Fruit fly (Drosophila melanogaster): ENCODE results near the gene Cyp313a2.

The Cyp313a2 gene

dm6 chr3R:12236804-12237203 lies at the start of gene Cyp313a2:
Gene Cyp313a2 (minus strand): TSS chr3R:12236904.
- TF ChIP-seq fru (GFP tag; optimal IDR thresholded peaks at IDR 0.05) (no peak), Jra (GFP tag; optimal IDR thresholded peaks at IDR 0.05) (no peak), usp (GFP tag; optimal IDR thresholded peaks at IDR 0.05) (no peak), Abd-B (GFP tag; optimal IDR thresholded peaks at IDR 0.05) (no peak), woc (GFP tag; optimal IDR thresholded peaks at IDR 0.05) (no peak)

DNA sequence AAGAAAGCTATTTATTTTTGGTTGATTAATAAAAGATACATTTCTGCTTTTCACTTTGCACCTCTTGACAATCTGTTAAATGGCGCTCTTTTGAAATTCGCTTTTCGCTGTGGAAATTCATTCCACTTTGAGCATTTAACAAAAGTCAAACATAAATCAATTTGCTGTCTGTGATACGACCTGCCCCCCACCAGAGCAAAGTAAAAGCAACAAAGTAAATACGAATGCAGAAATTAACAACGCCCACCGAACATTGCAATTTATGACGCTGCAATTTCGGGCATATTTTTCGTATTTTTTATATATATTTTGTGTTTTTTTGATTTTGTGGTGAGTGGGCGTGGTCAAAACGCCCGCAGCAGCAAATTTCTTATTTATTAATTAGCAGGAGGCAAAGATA lies 48.9 kb upstream of the Cyp313a2 start:
- no peak for TF ChIP-seq CrebA (GFP tag; optimal IDR thresholded peaks at IDR 0.05; ENCODE audit: borderline replicate concordance)
- TF ChIP-seq Hnf4 (GFP tag; optimal IDR thresholded peaks at IDR 0.05): no peak
- TF ChIP-seq br (GFP tag; optimal IDR thresholded peaks at IDR 0.05): no peak
- TF ChIP-seq Hr78 (GFP tag; optimal IDR thresholded peaks at IDR 0.05): no peak

DNA sequence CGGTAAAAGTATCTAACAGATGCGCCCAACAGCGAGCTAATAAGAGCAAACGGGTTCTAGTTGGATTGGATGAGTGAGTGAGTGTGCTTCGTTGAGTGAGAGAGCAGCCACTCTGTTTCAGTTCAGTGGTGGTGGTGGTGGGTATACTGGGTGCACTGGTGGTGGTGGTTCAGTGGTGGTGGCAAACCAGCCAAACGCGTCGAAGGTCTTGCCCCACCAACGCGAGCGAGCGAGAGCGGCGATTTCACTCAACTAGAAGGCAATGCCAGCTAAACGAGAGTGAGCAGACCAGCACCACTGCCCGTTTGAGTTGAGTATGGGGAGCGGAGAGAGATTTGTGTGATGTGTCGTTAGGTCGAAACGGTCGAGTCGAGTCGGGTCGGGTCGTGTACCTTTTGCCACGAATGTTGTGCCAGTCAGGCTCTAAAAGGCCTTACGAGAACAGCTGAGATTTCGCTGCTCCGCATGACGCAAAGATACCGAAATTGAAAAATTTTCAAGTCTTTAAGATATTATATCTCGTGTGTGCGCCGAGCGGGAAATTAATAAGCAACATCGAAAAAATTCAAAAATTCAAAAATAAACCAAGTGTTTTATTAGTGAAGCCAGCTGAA lies 44.1 kb upstream of the Cyp313a2 start:
- no peak for TF ChIP-seq tai (GFP tag; optimal IDR thresholded peaks at IDR 0.05)
- no peak for TF ChIP-seq usp (GFP tag; optimal IDR thresholded peaks at IDR 0.05)
- TF ChIP-seq Rel (GFP tag; optimal IDR thresholded peaks at IDR 0.05): no peak
- TF ChIP-seq Rel (tag; optimal IDR thresholded peaks at IDR 0.05): peak; percentile 50
- TF ChIP-seq brk (GFP tag; optimal IDR thresholded peaks at IDR 0.05): no peak
- TF ChIP-seq Vsx2 (GFP tag; optimal IDR thresholded peaks at IDR 0.05; ENCODE audit: partially characterized antibody): peak; percentile 36
- TF ChIP-seq Hr83 (GFP tag; optimal IDR thresholded peaks at IDR 0.05; ENCODE audit: poor library complexity, severe bottlenecking): peak; percentile 79
- peak; percentile 17 for TF ChIP-seq br (GFP tag; optimal IDR thresholded peaks at IDR 0.05)
- no peak for TF ChIP-seq OdsH (GFP tag; optimal IDR thresholded peaks at IDR 0.05)
- no peak for TF ChIP-seq dsf (GFP tag; optimal IDR thresholded peaks at IDR 0.05; ENCODE audit: borderline replicate concordance)
- peak in 1 of 2 experiments; percentile 13 for TF ChIP-seq dl (GFP tag; optimal IDR thresholded peaks at IDR 0.05; ENCODE audit: insufficient read depth in 1 of 2, partially characterized antibody in 2 of 2)
- peak in 1 of 2 experiments; percentile 7 for TF ChIP-seq foxo (GFP tag; optimal IDR thresholded peaks at IDR 0.05)
- peak; percentile 45 for TF ChIP-seq CrebA (GFP tag; optimal IDR thresholded peaks at IDR 0.05; ENCODE audit: borderline replicate concordance)
- TF ChIP-seq woc (GFP tag; optimal IDR thresholded peaks at IDR 0.05): no peak
- no peak for TF ChIP-seq ey (GFP tag; optimal IDR thresholded peaks at IDR 0.05)
- TF ChIP-seq h (GFP tag; optimal IDR thresholded peaks at IDR 0.05): peak; percentile 4
- TF ChIP-seq Dif (GFP tag; optimal IDR thresholded peaks at IDR 0.05; ENCODE audit: partially characterized antibody): peak; percentile 87
- TF ChIP-seq psq (GFP tag; optimal IDR thresholded peaks at IDR 0.05): no peak
- no peak for TF ChIP-seq jim (GFP tag; optimal IDR thresholded peaks at IDR 0.05)

dm6 chr3R:12279019-12279418 lies 42.3 kb upstream of the Cyp313a2 start:
- TF ChIP-seq Mio (GFP tag; optimal IDR thresholded peaks at IDR 0.05): no peak
- peak; percentile 33 to 40 for TF ChIP-seq dl (GFP tag; optimal IDR thresholded peaks at IDR 0.05; ENCODE audit: insufficient read depth in 1 of 2, partially characterized antibody in 2 of 2)
- peak; percentile 18 for TF ChIP-seq Dif (GFP tag; optimal IDR thresholded peaks at IDR 0.05; ENCODE audit: partially characterized antibody)
- TF ChIP-seq Rel (GFP tag; optimal IDR thresholded peaks at IDR 0.05): no peak
- TF ChIP-seq Rel (tag; optimal IDR thresholded peaks at IDR 0.05): peak; percentile 38
- peak; percentile 18 for TF ChIP-seq Hnf4 (GFP tag; optimal IDR thresholded peaks at IDR 0.05)
- TF ChIP-seq br (GFP tag; optimal IDR thresholded peaks at IDR 0.05): no peak

DNA sequence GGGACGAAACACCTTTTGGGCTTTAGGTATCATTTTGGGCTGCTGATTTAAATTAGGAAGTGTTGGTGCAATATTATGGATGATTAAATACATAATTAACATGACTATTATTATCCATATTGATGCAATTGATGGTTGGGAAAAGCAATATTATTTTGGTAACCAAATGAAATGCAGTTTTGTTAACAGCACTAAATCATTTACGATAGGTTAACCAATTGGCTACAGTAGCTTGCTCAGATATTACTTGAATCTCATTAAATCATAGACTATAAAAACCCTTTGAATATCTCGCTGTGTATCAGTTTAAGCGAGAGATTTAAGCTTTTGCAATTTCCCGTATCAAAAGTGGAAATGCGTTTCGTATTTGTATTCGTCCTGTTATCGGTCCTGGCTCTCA lies 36.1 kb upstream of the Cyp313a2 start, which contains the start of gene Sfp87B:
Gene Sfp87B, plus strand, starts transcription at position 301 of the 400 bp plus-strand sequence.
- TF ChIP-seq tai (GFP tag; optimal IDR thresholded peaks at IDR 0.05) (no peak), lola (GFP tag; optimal IDR thresholded peaks at IDR 0.05) (no peak), foxo (GFP tag; optimal IDR thresholded peaks at IDR 0.05) (no peak), fru (GFP tag; optimal IDR thresholded peaks at IDR 0.05) (no peak), CrebA (GFP tag; optimal IDR thresholded peaks at IDR 0.05; ENCODE audit: borderline replicate concordance) (no peak), dmrt93B (GFP tag; optimal IDR thresholded peaks at IDR 0.05) (no peak), Jra (GFP tag; optimal IDR thresholded peaks at IDR 0.05) (no peak), Abd-B (GFP tag; optimal IDR thresholded peaks at IDR 0.05) (no peak), sv (GFP tag; optimal IDR thresholded peaks at IDR 0.05) (no peak), Hnf4 (GFP tag; optimal IDR thresholded peaks at IDR 0.05) (no peak)

DNA sequence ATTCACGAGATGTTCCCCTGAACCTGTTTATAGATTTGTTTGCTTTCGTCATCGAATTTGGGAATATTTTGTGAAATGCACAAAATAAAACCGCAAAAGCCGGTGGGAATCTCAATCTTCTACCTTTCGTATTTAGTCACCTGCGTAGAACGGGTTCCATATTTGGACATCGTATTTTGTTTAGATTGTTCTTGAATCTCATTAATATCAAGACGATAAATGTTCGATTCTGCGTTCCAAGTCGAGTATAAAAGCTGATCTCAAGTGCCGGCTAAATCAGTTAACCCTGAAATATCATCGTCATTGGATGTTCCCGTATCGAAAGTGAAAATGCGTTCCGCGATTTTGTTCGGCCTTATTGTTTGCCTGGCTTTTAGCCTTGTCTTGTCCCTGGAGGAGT lies 33.9 kb upstream of the Cyp313a2 start, which contains the start of gene CG17738:
Gene CG17738, plus strand, starts transcription at position 301 of the 400 bp plus-strand sequence.
- TF ChIP-seq dsf (GFP tag; optimal IDR thresholded peaks at IDR 0.05; ENCODE audit: borderline replicate concordance) (no peak), h (GFP tag; optimal IDR thresholded peaks at IDR 0.05) (no peak), lola (GFP tag; optimal IDR thresholded peaks at IDR 0.05) (no peak)
